Worm (Caenorhabditis elegans): ENCODE data around the gene C34E10.9.
A peak's percentile ranks its signal among the peaks of the same experiment; 100 is the strongest.

The C34E10.9 gene

ce11 chrIII:5225321-5225720 lies 37.9 kb downstream of the C34E10.9 start, which contains the start of gene nex-1:
TSS of gene nex-1 (plus strand) at chrIII:5225621.
- peak in 1 of 2 experiments; percentile 23 for TF ChIP-seq unc-62 (GFP tag; optimal IDR thresholded peaks at IDR 0.05 in 1 of 2)
- no peak for TF ChIP-seq unc-62 (tag; optimal IDR thresholded peaks at IDR 0.05)
- no peak for TF ChIP-seq aha-1 (tag)

ce11 chrIII:5224908-5225307 lies 38.3 kb downstream of the C34E10.9 start:
- TF ChIP-seq ztf-7 (tag; optimal IDR thresholded peaks at IDR 0.05) (no peak), mep-1 (tag; optimal IDR thresholded peaks at IDR 0.05) (peak; percentile 14), pqm-1 (tag; optimal IDR thresholded peaks at IDR 0.05) (peak; percentile 36), mes-2 (tag; optimal IDR thresholded peaks at IDR 0.05; ENCODE audit: poor library complexity, severe bottlenecking) (peak; percentile 21), cey-2 (tag; optimal IDR thresholded peaks at IDR 0.05; ENCODE audit: borderline replicate concordance, insufficient read depth) (no peak), nhr-237 (tag; optimal IDR thresholded peaks at IDR 0.05) (no peak), dve-1 (tag; optimal IDR thresholded peaks at IDR 0.05; ENCODE audit: insufficient read depth) (peak; percentile 81), pha-4 (GFP tag; IDR thresholded peaks at IDR 0.05) (no peak), pha-4 (tag; optimal IDR thresholded peaks at IDR 0.05) (peak; percentile 44), madf-9 (GFP tag; conservative IDR thresholded peaks at IDR 0.05) (0 out of 2 replicates have a peak, but pooled peaks have one; percentile 18), unc-62 (GFP tag; optimal IDR thresholded peaks at IDR 0.05 in 1 of 2) (no peak), unc-62 (tag; optimal IDR thresholded peaks at IDR 0.05) (no peak), Y105C5A.15 (GFP tag; IDR thresholded peaks at IDR 0.05) (no peak), dpl-1 (GFP tag; optimal IDR thresholded peaks at IDR 0.05) (peak; percentile 1), nhr-102 (tag; optimal IDR thresholded peaks at IDR 0.05) (no peak), dmd-9 (GFP tag; IDR thresholded peaks at IDR 0.05) (no peak), Y75B8A.6 (GFP tag; IDR thresholded peaks at IDR 0.05) (no peak), zfp-2 (tag; optimal IDR thresholded peaks at IDR 0.05) (no peak), nhr-25 (tag; optimal IDR thresholded peaks at IDR 0.05; ENCODE audit: borderline replicate concordance, insufficient read depth) (no peak), nhr-28 (tag; optimal IDR thresholded peaks at IDR 0.05) (peak; percentile 52), jun-1 (tag; optimal IDR thresholded peaks at IDR 0.05) (no peak), hlh-11 (tag; optimal IDR thresholded peaks at IDR 0.05) (peak; percentile 36), nhr-77 (tag; optimal IDR thresholded peaks at IDR 0.05) (peak; percentile 23), ceh-32 (tag; optimal IDR thresholded peaks at IDR 0.05; ENCODE audit: poor library complexity) (no peak), lsy-2 (tag; optimal IDR thresholded peaks at IDR 0.05) (peak in 1 of 2 experiments; percentile 21), ama-1 (optimal IDR thresholded peaks at IDR 0.05) (peak; percentile 51), F44E2.7 (GFP tag; IDR thresholded peaks at IDR 0.05) (no peak), daf-19 (GFP tag; conservative IDR thresholded peaks at IDR 0.05) (no peak), lin-13 (GFP tag; optimal IDR thresholded peaks at IDR 0.05) (no peak), aha-1 (tag) (no peak), nhr-6 (tag; optimal IDR thresholded peaks at IDR 0.05) (peak; percentile 54), daf-16 (GFP tag; optimal IDR thresholded peaks at IDR 0.05) (no peak), daf-16 (tag; optimal IDR thresholded peaks at IDR 0.05) (peak; percentile 73), ceh-20 (GFP tag; IDR thresholded peaks at IDR 0.05) (no peak), R02D3.7 (tag; optimal IDR thresholded peaks at IDR 0.05) (no peak), tra-1 (GFP tag; IDR thresholded peaks at IDR 0.05) (no peak), mxl-3 (GFP tag; optimal IDR thresholded peaks at IDR 0.05) (no peak), ceh-44 (GFP tag; IDR thresholded peaks at IDR 0.05) (no peak)

DNA sequence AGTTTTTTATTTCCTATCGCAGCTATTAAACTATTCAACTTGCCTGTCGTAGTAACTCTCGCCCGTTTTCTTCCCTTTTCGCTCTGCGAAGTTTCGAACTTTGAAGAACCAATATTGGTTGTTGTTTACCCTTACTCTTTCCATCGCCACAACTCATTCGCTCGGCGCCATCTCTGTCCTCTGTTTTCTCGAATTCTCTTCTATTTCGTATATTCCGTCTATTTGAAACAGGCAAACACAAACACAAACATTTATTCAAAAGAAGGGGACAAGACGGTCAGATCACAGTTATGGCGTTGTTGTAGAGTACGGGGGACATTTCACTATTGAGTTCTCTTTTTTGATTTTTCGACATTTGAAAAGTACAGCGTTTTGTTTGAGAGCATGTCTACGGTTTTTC lies 40.4 kb downstream of the C34E10.9 start:
- TF ChIP-seq dpl-1 (GFP tag; optimal IDR thresholded peaks at IDR 0.05) (no peak), nhr-28 (tag; optimal IDR thresholded peaks at IDR 0.05) (peak; percentile 35), zag-1 (tag; optimal IDR thresholded peaks at IDR 0.05) (no peak), daf-16 (GFP tag; optimal IDR thresholded peaks at IDR 0.05) (no peak), daf-16 (tag; optimal IDR thresholded peaks at IDR 0.05) (peak; percentile 94), pha-4 (GFP tag; IDR thresholded peaks at IDR 0.05) (no peak), pha-4 (tag; optimal IDR thresholded peaks at IDR 0.05) (peak; percentile 72), cey-2 (tag; optimal IDR thresholded peaks at IDR 0.05; ENCODE audit: borderline replicate concordance, insufficient read depth) (no peak), lir-3 (tag; optimal IDR thresholded peaks at IDR 0.05) (no peak), dmd-9 (GFP tag; IDR thresholded peaks at IDR 0.05) (no peak)

Measured in whole organism, L4 larva.